Fruit fly (Drosophila melanogaster) whole organism, adult: ENCODE data around the gene CG31021.

Experiments
- bab1 ChIP-seq: fragments of 200-800 bp; sonication (Bioruptor generic); optimal IDR thresholded peaks from 3 replicates; lab custom pipeline; 2019; ENCODE audit warnings: missing biosample characterization, mild to moderate bottlenecking, missing genetic modification characterization, moderate library complexity
- kay ChIP-seq: fragments of 200-800 bp; sonication (Bioruptor generic); peaks from one replicate; lab custom pipeline; 2016; ENCODE audit warnings: missing biosample characterization, missing genetic modification characterization, borderline replicate concordance

Gene CG31021

dm6 chr3R:30649661-30650060 lies 47.7 kb downstream of the CG31021 start, which contains the start of gene CG34433:
CG34433 (plus strand) TSS chr3R:30649961.
- TF ChIP-seq kay: peak; percentile 16
- TF ChIP-seq bab1 (GFP tag; lab: Kevin White, UChicago): no peak
